Fruit fly (Drosophila melanogaster): Measurements from ENCODE around the gene CG9515.
A peak's percentile ranks its signal among the peaks of the same experiment; 100 is the strongest.

The CG9515 gene

DNA sequence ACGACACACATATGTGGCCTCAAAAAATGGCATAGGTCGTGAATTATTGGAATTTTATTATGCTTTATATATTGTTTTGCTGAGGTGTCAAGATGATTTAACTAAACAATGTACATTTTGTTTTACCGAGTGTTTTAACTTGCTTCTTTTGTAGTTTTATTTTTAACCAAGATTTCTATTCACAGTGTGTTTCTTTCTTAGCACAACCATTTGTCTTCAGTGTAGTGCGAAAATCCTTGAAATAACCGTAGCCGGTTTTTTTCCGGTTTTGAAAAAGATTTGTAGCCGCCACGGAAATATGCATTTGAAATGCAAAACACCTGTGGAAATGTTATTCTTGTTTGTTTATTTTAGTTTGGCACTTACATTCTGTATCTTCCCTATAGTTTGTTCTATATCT lies 14.1 kb upstream of the CG9515 start (continued):
- TF ChIP-seq CG10366 (GFP tag; IDR thresholded peaks at IDR 0.05), result no peak

DNA sequence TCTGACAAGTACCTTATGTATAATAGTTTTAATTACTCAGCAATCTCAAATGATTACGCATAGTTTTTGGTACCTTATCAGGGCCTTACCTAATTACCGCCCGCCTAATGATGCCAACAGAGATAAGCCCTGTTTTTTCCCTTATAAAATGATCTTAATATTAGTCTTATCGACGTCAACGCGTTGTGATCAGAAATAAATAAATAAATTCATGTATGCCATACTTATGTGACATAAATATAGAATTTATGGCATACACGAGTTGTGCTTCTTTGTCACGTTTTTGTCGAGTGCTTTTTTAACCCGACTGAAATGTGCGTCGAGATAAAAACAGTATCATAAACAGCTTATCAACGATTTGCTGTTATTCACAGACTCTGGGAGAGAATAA lies 13.3 kb upstream of the CG9515 start:
- TF ChIP-seq sens (GFP tag) (peak; percentile 47), CG18599 (GFP tag; optimal IDR thresholded peaks at IDR 0.05) (peak; percentile 19), cwo (GFP tag; optimal IDR thresholded peaks at IDR 0.05) (peak; percentile 93), Neu2 (GFP tag; optimal IDR thresholded peaks at IDR 0.05; ENCODE audit: borderline replicate concordance) (no peak), sug (tag; optimal IDR thresholded peaks at IDR 0.05) (peak; percentile 46), CG3838 (GFP tag; optimal IDR thresholded peaks at IDR 0.05) (no peak), Sin3A (optimal IDR thresholded peaks at IDR 0.05) (no peak), CG2875 (GFP tag; optimal IDR thresholded peaks at IDR 0.05) (no peak), CG34376 (GFP tag; optimal IDR thresholded peaks at IDR 0.05) (peak; percentile 8), Pdp1 (GFP tag; optimal IDR thresholded peaks at IDR 0.05) (peak in 1 of 2 experiments; percentile 56), CG11504 (tag; optimal IDR thresholded peaks at IDR 0.05) (no peak), exex (tag; optimal IDR thresholded peaks at IDR 0.05) (peak; percentile 95), grn (GFP tag; optimal IDR thresholded peaks at IDR 0.05) (peak; percentile 62), ken (GFP tag; IDR thresholded peaks at IDR 0.05) (no peak), Hand (GFP tag; optimal IDR thresholded peaks at IDR 0.05) (no peak), sd (tag; optimal IDR thresholded peaks at IDR 0.05) (peak; percentile 10), CG7928 (GFP tag; optimal IDR thresholded peaks at IDR 0.05) (no peak)

DNA sequence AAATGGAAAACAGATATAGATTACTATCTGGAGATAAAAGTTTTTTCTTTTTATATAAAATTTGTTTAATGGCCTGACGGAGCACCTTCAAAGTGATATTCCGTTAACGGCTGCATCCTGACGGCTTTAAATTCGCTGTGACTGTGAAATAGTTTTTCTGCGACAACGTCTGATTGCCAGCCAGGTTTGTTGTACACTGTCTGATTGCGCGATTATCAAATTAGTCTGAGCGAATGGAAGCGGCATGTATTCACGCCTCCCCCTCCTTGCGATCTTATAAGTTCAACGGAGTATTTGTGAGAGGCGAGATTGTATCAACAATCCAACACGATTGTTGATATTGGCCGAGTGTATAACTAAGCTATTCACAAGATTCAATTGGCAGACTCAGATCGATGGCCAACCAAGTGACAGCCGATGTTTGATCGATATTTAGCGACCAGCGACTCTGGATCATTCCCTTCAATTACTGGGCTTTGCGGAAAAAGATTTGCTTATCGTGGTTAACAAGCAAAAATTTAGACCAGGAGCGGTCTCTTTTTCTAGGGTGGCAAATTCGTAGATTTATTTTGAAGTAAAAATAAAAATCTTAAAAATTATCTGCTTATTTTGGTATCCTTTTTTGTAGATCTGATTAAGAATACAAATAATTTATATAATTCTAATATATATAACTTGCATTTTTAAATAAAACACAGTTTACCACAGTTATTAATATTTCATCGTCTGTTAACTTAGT lies 12.7 kb upstream of the CG9515 start:
- no peak for TF ChIP-seq CG32772 (GFP tag; IDR thresholded peaks at IDR 0.05)
- TF ChIP-seq CG32532 (GFP tag; IDR thresholded peaks at IDR 0.05), result peak; percentile 46; the same call in 1 of the 2 replicates
- TF ChIP-seq CG6791 (GFP tag; IDR thresholded peaks at IDR 0.05; ENCODE audit: partially characterized antibody), result no peak
- TF ChIP-seq otp (GFP tag; IDR thresholded peaks at IDR 0.05), result 0 out of 3 replicates have a peak, but pooled peaks have one; percentile 18
- TF ChIP-seq sd (tag; optimal IDR thresholded peaks at IDR 0.05), result no peak
- no peak for TF ChIP-seq Eip74EF (GFP tag; optimal IDR thresholded peaks at IDR 0.05)
- TF ChIP-seq CG11504 (tag; optimal IDR thresholded peaks at IDR 0.05), result peak; percentile 16
- TF ChIP-seq CG9215 (GFP tag; IDR thresholded peaks at IDR 0.05), result no peak
- no peak for TF ChIP-seq HLH4C (GFP tag; IDR thresholded peaks at IDR 0.05; ENCODE audit: partially characterized antibody)
- peak; percentile 25 for TF ChIP-seq CG3995 (GFP tag; optimal IDR thresholded peaks at IDR 0.05)
- no peak for TF ChIP-seq CG6272 (GFP tag; IDR thresholded peaks at IDR 0.05)
- TF ChIP-seq CG6765 (GFP tag; optimal IDR thresholded peaks at IDR 0.05), result no peak
- TF ChIP-seq Dp (GFP tag; optimal IDR thresholded peaks at IDR 0.05), result no peak
- TF ChIP-seq CG8290 (GFP tag; optimal IDR thresholded peaks at IDR 0.05), result no peak
- TF ChIP-seq CG8290 (tag; optimal IDR thresholded peaks at IDR 0.05), result peak in 1 of 2 experiments; percentile 60
- TF ChIP-seq so (GFP tag; IDR thresholded peaks at IDR 0.05), result peak; percentile 14; the same call in 1 of the 3 replicates
- TF ChIP-seq Camta (GFP tag; optimal IDR thresholded peaks at IDR 0.05), result no peak
- no peak for TF ChIP-seq E2f1 (GFP tag; IDR thresholded peaks at IDR 0.05)
- TF ChIP-seq CG12744 (GFP tag; optimal IDR thresholded peaks at IDR 0.05), result no peak
- TF ChIP-seq ftz-f1 (GFP tag; optimal IDR thresholded peaks at IDR 0.05), result no peak
- no peak for TF ChIP-seq seq (GFP tag; IDR thresholded peaks at IDR 0.05)
- TF ChIP-seq CG16813 (GFP tag; IDR thresholded peaks at IDR 0.05; ENCODE audit: partially characterized antibody), result no peak
- no peak for TF ChIP-seq klu (GFP tag; IDR thresholded peaks at IDR 0.05)
- TF ChIP-seq h (optimal IDR thresholded peaks at IDR 0.05), result no peak
- TF ChIP-seq CG10267 (tag; optimal IDR thresholded peaks at IDR 0.05), result no peak
- TF ChIP-seq lola (GFP tag; optimal IDR thresholded peaks at IDR 0.05), result no peak
- peak; percentile 27 for TF ChIP-seq CG2120 (GFP tag; optimal IDR thresholded peaks at IDR 0.05)
- TF ChIP-seq Vsx1 (GFP tag; optimal IDR thresholded peaks at IDR 0.05), result no peak
- peak; percentile 19; the same call in 1 of the 2 replicates for TF ChIP-seq wdn (GFP tag; IDR thresholded peaks at IDR 0.05)
- no peak for TF ChIP-seq gfzf (GFP tag; optimal IDR thresholded peaks at IDR 0.05)
- no peak for TF ChIP-seq CG13424 (tag; optimal IDR thresholded peaks at IDR 0.05)
